Worm (Caenorhabditis elegans) whole organism, L2 larva: ENCODE results near the gene T16G12.8.

Experiments
- C34F6.9 ChIP-seq: fragments of 150-350 bp; optimal IDR thresholded peaks from 2 replicates; lab custom pipeline; 2014; ENCODE audit warnings: missing biosample characterization, missing genetic modification characterization
- F13H6.1 ChIP-seq: sonication (generic microtip); optimal IDR thresholded peaks from 2 replicates; lab custom pipeline; 2016; ENCODE audit warnings: missing genetic modification characterization, missing compliant biosample characterization
- R02D3.7 ChIP-seq: fragments of 150-350 bp; optimal IDR thresholded peaks from 2 replicates; lab custom pipeline; 2014; ENCODE audit warnings: missing biosample characterization, missing genetic modification characterization
- Y55F3AM.14 ChIP-seq: fragments of 200-800 bp; sonication (Bioruptor generic); optimal IDR thresholded peaks from 2 replicates; lab custom pipeline; 2018; ENCODE audit warnings: mild to moderate bottlenecking, missing genetic modification characterization, missing compliant biosample characterization
- ZK546.5 ChIP-seq: sonication (generic microtip); optimal IDR thresholded peaks from 2 replicates; lab custom pipeline; 2017; ENCODE audit warnings: missing biosample characterization, missing genetic modification characterization
- alr-1 ChIP-seq: fragments of 150-350 bp; optimal IDR thresholded peaks from 2 replicates; lab custom pipeline; 2014; ENCODE audit warnings: missing biosample characterization, missing genetic modification characterization
- aly-2 ChIP-seq: fragments of 150-350 bp; optimal IDR thresholded peaks from 2 replicates; lab custom pipeline; 2014; ENCODE audit warnings: missing biosample characterization, missing genetic modification characterization
- ama-1 ChIP-seq: fragments of 150-350 bp; optimal IDR thresholded peaks from 2 replicates; lab custom pipeline; 2018; ENCODE audit warnings: inconsistent platforms
- blmp-1 ChIP-seq: sonication (generic microtip); optimal IDR thresholded peaks from 2 replicates; lab custom pipeline; 2017; ENCODE audit warnings: missing genetic modification characterization, mild to moderate bottlenecking, missing compliant biosample characterization, antibody characterized with exemption, moderate library complexity; ENCODE audit not compliant: insufficient read depth
- ceh-16 ChIP-seq: fragments of 150-350 bp; optimal IDR thresholded peaks from 2 replicates; lab custom pipeline; 2014; ENCODE audit warnings: missing biosample characterization, missing genetic modification characterization
- ceh-82 ChIP-seq: fragments of 150-350 bp; optimal IDR thresholded peaks from 2 replicates; lab custom pipeline; 2014; ENCODE audit warnings: missing biosample characterization, missing genetic modification characterization
- crh-2 ChIP-seq: sonication (generic microtip); optimal IDR thresholded peaks from 2 replicates; lab custom pipeline; 2017; ENCODE audit warnings: missing biosample characterization, missing genetic modification characterization
- dmd-4 ChIP-seq: sonication (generic microtip); optimal IDR thresholded peaks from 2 replicates; lab custom pipeline; 2017; ENCODE audit warnings: missing biosample characterization, missing genetic modification characterization
- egl-27 ChIP-seq: sonication (generic microtip); optimal IDR thresholded peaks from 3 replicates; lab custom pipeline; 2017; ENCODE audit warnings: missing biosample characterization, missing genetic modification reagents, missing genetic modification characterization
- elt-1 ChIP-seq: fragments of 150-350 bp; optimal IDR thresholded peaks from 2 replicates; lab custom pipeline; 2014; ENCODE audit warnings: missing biosample characterization, missing genetic modification characterization
- elt-3 ChIP-seq: sonication (generic microtip); optimal IDR thresholded peaks from 2 replicates; lab custom pipeline; 2017; ENCODE audit warnings: missing biosample characterization, missing genetic modification characterization
- fos-1 ChIP-seq: fragments of 150-350 bp; optimal IDR thresholded peaks from 2 replicates; lab custom pipeline; 2014; ENCODE audit warnings: missing biosample characterization, missing genetic modification characterization
- gmeb-1 ChIP-seq: fragments of 150-350 bp; optimal IDR thresholded peaks from 2 replicates; lab custom pipeline; 2014; ENCODE audit warnings: missing biosample characterization, missing genetic modification characterization
- lin-11 ChIP-seq: fragments of 150-350 bp; sonication (generic microtip); optimal IDR thresholded peaks from 2 replicates; lab custom pipeline; 2014; ENCODE audit warnings: missing biosample characterization, missing genetic modification characterization, inconsistent platforms, mixed read lengths
- lin-13 ChIP-seq: fragments of 150-350 bp; optimal IDR thresholded peaks from 2 replicates; lab custom pipeline; 2014; ENCODE audit warnings: missing biosample characterization, missing genetic modification reagents, missing genetic modification characterization
- lin-39 ChIP-seq: fragments of 150-350 bp; optimal IDR thresholded peaks from 2 replicates; lab custom pipeline; 2014; ENCODE audit warnings: missing biosample characterization, missing genetic modification reagents, missing genetic modification characterization
- lsy-2 ChIP-seq, 2 experiments: fragments of 150-350 bp in 1 of 2; sonication (generic microtip) in 1 of 2; optimal IDR thresholded peaks; 2 replicates each; lab custom pipeline; 2014 to 2017; ENCODE audit warnings: missing biosample characterization in 2 of 2, missing genetic modification characterization in 2 of 2
- mab-5 ChIP-seq: fragments of 150-350 bp; optimal IDR thresholded peaks from 2 replicates; lab custom pipeline; 2014; ENCODE audit warnings: missing biosample characterization, missing genetic modification characterization
- mbf-1 ChIP-seq: sonication (generic microtip); optimal IDR thresholded peaks from 2 replicates; lab custom pipeline; 2017; ENCODE audit warnings: missing biosample characterization, missing genetic modification characterization
- mdl-1 ChIP-seq, 2 experiments: fragments of 150-350 bp in 1 of 2; sonication (generic microtip) in 1 of 2; optimal IDR thresholded peaks; 2 replicates each; lab custom pipeline; 2017; ENCODE audit warnings: missing biosample characterization in 2 of 2, missing genetic modification characterization in 2 of 2
- nhr-10 ChIP-seq: sonication (generic microtip); optimal IDR thresholded peaks from 2 replicates; lab custom pipeline; 2017; ENCODE audit warnings: missing biosample characterization, missing genetic modification characterization
- nhr-11 ChIP-seq: fragments of 150-350 bp; optimal IDR thresholded peaks from 2 replicates; lab custom pipeline; 2014; ENCODE audit warnings: missing biosample characterization, missing genetic modification characterization
- nhr-12 ChIP-seq: fragments of 150-350 bp; optimal IDR thresholded peaks from 2 replicates; lab custom pipeline; 2014; ENCODE audit warnings: missing biosample characterization, missing genetic modification characterization
- nhr-129 ChIP-seq: fragments of 150-350 bp; optimal IDR thresholded peaks from 2 replicates; lab custom pipeline; 2014; ENCODE audit warnings: missing biosample characterization, missing genetic modification characterization
- nhr-21 ChIP-seq: fragments of 150-350 bp; optimal IDR thresholded peaks from 2 replicates; lab custom pipeline; 2014; ENCODE audit warnings: missing biosample characterization, missing genetic modification characterization
- nhr-23 ChIP-seq: fragments of 150-350 bp; optimal IDR thresholded peaks from 2 replicates; lab custom pipeline; 2014; ENCODE audit warnings: missing biosample characterization, missing genetic modification reagents, missing genetic modification characterization
- nhr-237 ChIP-seq: fragments of 150-350 bp; optimal IDR thresholded peaks from 2 replicates; lab custom pipeline; 2014; ENCODE audit warnings: missing biosample characterization, missing genetic modification characterization
- nhr-25 ChIP-seq: fragments of 150-350 bp; sonication (generic microtip); optimal IDR thresholded peaks from 3 replicates; lab custom pipeline; 2014; ENCODE audit warnings: missing biosample characterization, missing genetic modification characterization
- nhr-6 ChIP-seq: fragments of 150-350 bp; optimal IDR thresholded peaks from 2 replicates; lab custom pipeline; 2014; ENCODE audit warnings: missing biosample characterization, missing genetic modification characterization
- nhr-77 ChIP-seq: fragments of 150-350 bp; optimal IDR thresholded peaks from 2 replicates; lab custom pipeline; 2014; ENCODE audit warnings: missing biosample characterization, missing genetic modification characterization
- peb-1 ChIP-seq: fragments of 150-350 bp; optimal IDR thresholded peaks from 2 replicates; lab custom pipeline; 2014; ENCODE audit warnings: missing biosample characterization, missing genetic modification characterization
- sem-4 ChIP-seq: fragments of 150-350 bp; optimal IDR thresholded peaks from 2 replicates; lab custom pipeline; 2014; ENCODE audit warnings: missing biosample characterization, missing genetic modification reagents, missing genetic modification characterization
- skn-1 ChIP-seq: sonication (generic microtip); optimal IDR thresholded peaks from 2 replicates; lab custom pipeline; 2017; ENCODE audit warnings: missing biosample characterization, missing genetic modification characterization
- sma-3 ChIP-seq: sonication (generic microtip); optimal IDR thresholded peaks from 2 replicates; lab custom pipeline; 2016; ENCODE audit warnings: missing genetic modification reagents, missing genetic modification characterization, missing compliant biosample characterization
- sma-9 ChIP-seq, 2 experiments: fragments of 150-350 bp in 1 of 2; sonication (generic microtip) in 1 of 2; optimal IDR thresholded peaks; 2 replicates each; lab custom pipeline; 2014 to 2016; ENCODE audit warnings: missing genetic modification characterization in 2 of 2, mild to moderate bottlenecking in 1 of 2, missing biosample characterization in 1 of 2, missing compliant biosample characterization in 1 of 2, missing genetic modification reagents in 1 of 2, moderate library complexity in 1 of 2
- snpc-4 ChIP-seq: fragments of 150-350 bp; optimal IDR thresholded peaks from 2 replicates; lab custom pipeline; 2014; ENCODE audit warnings: missing biosample characterization, missing genetic modification characterization
- unc-55 ChIP-seq: fragments of 150-350 bp; sonication (generic microtip); optimal IDR thresholded peaks from 3 replicates; lab custom pipeline; 2014; ENCODE audit warnings: missing biosample characterization, missing genetic modification reagents, missing genetic modification characterization
- unc-62 ChIP-seq: fragments of 150-350 bp; optimal IDR thresholded peaks from 2 replicates; lab custom pipeline; 2014; ENCODE audit warnings: missing biosample characterization, missing genetic modification reagents, missing genetic modification characterization
- zag-1 ChIP-seq: fragments of 150-350 bp; optimal IDR thresholded peaks from 2 replicates; lab custom pipeline; 2014; ENCODE audit warnings: missing biosample characterization, missing genetic modification characterization
- ztf-1 ChIP-seq: fragments of 200-800 bp; sonication (Bioruptor generic); conservative IDR thresholded peaks from 2 replicates; pipeline ENCODE4 v1.3.6; 2022; ENCODE audit warnings: missing genetic modification characterization, missing compliant biosample characterization
- ztf-11 ChIP-seq: sonication (generic microtip); optimal IDR thresholded peaks from 2 replicates; lab custom pipeline; 2017; ENCODE audit warnings: missing biosample characterization, missing genetic modification characterization
- ztf-4 ChIP-seq: fragments of 150-350 bp; optimal IDR thresholded peaks from 2 replicates; lab custom pipeline; 2014; ENCODE audit warnings: missing biosample characterization, missing genetic modification characterization

T16G12.8 gene

DNA sequence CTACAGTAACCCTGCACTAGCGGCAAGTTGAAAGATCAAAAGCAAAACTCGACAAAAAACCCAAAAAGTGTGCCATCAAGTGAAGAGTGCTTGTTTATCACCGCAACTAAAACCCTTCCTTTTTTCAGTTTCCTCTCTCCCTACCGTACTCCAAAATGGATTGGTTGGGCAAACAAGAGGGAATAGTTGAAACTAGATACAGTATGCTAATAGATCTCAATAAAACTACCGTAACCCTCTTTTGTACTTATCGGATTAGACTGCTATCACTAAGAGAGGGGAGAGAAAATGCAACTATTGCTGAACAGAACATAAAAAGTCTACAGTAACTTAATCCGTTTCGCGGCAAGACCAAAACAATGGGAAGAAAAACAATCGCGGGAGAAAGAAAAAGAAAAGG, 36.3 kb downstream of the T16G12.8 start:
- peak in 1 of 2 experiments; percentile 66 for TF ChIP-seq lsy-2 (tag; optimal IDR thresholded peaks at IDR 0.05; lab: Kevin White, UChicago)
- TF ChIP-seq sem-4 (tag; lab: Kevin White, UChicago) = no peak
- TF ChIP-seq, all 48 proteins: peak for 1

DNA sequence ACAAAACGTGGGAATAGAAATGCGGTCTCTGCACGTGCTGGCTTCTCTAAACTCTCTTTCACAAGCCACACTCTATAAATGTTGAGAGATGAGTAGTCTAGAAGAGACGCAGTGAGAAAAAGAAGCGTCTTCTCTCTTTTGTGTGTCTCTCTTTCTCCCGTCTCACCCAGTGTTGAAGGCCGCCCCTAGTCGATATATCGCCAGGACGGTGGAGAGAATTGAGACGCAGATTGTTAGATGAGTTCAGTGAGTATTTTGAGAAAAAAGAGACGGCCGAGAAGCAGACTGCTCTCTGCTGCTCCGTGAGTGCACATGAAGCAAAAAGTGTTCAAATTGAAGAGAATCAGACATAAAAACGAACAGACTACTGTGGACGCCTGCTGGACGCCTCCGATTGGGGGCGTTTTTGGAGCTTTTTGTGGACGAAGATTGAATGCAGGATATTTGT, 37.4 kb downstream of the T16G12.8 start:
- TF ChIP-seq ceh-16 (tag; lab: Kevin White, UChicago) (no peak), sma-9 (GFP tag; optimal IDR thresholded peaks at IDR 0.05; lab: Kevin White, UChicago) (peak; percentile 94), sma-9 (tag; optimal IDR thresholded peaks at IDR 0.05; lab: Kevin White, UChicago) (no peak), fos-1 (tag; lab: Kevin White, UChicago) (peak; percentile 80), peb-1 (tag; lab: Kevin White, UChicago) (no peak), dmd-4 (tag; lab: Kevin White, UChicago) (no peak), nhr-6 (tag; lab: Kevin White, UChicago) (peak; percentile 89), nhr-11 (tag; lab: Kevin White, UChicago) (no peak), sem-4 (tag; lab: Kevin White, UChicago) (peak; percentile 85), snpc-4 (tag; lab: Kevin White, UChicago) (peak; percentile 54), ztf-4 (tag; lab: Kevin White, UChicago) (peak; percentile 86), ztf-11 (tag; lab: Kevin White, UChicago) (no peak), elt-1 (tag; lab: Kevin White, UChicago) (no peak), gmeb-1 (tag; lab: Kevin White, UChicago) (peak; percentile 77), alr-1 (tag; lab: Kevin White, UChicago) (no peak), lin-11 (tag; lab: Kevin White, UChicago) (peak; percentile 84), nhr-237 (tag; lab: Kevin White, UChicago) (peak; percentile 60), nhr-21 (peak; percentile 85), nhr-129 (tag; lab: Kevin White, UChicago) (peak; percentile 91), mbf-1 (tag; lab: Kevin White, UChicago) (no peak), elt-3 (tag; lab: Kevin White, UChicago) (no peak), zag-1 (tag; lab: Kevin White, UChicago) (peak; percentile 86), lin-39 (tag; lab: Kevin White, UChicago) (no peak), lin-13 (GFP tag; lab: Kevin White, UChicago) (peak; percentile 83), F13H6.1 (tag; lab: Kevin White, UChicago) (peak; percentile 97), nhr-12 (tag; lab: Kevin White, UChicago) (no peak), nhr-10 (no peak), unc-55 (GFP tag; lab: Kevin White, UChicago) (peak; percentile 92), ceh-82 (peak; percentile 45), lsy-2 (tag; optimal IDR thresholded peaks at IDR 0.05; lab: Kevin White, UChicago) (peak; percentile 81 to 94), ZK546.5 (tag; lab: Kevin White, UChicago) (peak; percentile 42), aly-2 (no peak), egl-27 (tag; lab: Kevin White, UChicago) (peak; percentile 94), mdl-1 (tag; optimal IDR thresholded peaks at IDR 0.05; lab: Kevin White, UChicago) (peak; percentile 96 to 97), mab-5 (tag; lab: Kevin White, UChicago) (peak; percentile 85), skn-1 (no peak), blmp-1 (tag; lab: Kevin White, UChicago) (peak; percentile 20), ama-1 (lab: Kevin White, UChicago) (no peak), nhr-23 (tag; lab: Kevin White, UChicago) (no peak), unc-62 (peak; percentile 80), R02D3.7 (tag; lab: Kevin White, UChicago) (peak; percentile 18), sma-3 (peak; percentile 77), nhr-25 (tag; lab: Kevin White, UChicago) (peak; percentile 77), nhr-77 (tag; lab: Kevin White, UChicago) (peak; percentile 59), C34F6.9 (tag; lab: Kevin White, UChicago) (peak; percentile 97), ztf-1 (GFP tag; lab: Robert Waterston, UW) (no peak), crh-2 (tag; lab: Kevin White, UChicago) (peak; percentile 90), Y55F3AM.14 (peak; percentile 22)
